Fruit fly (Drosophila melanogaster): Measurements from ENCODE around the gene RabX4.

- no peak for TF ChIP-seq insv (optimal IDR thresholded peaks at IDR 0.05)
- no peak for TF ChIP-seq h (optimal IDR thresholded peaks at IDR 0.05)
- no peak for TF ChIP-seq ttk (optimal IDR thresholded peaks at IDR 0.05)
- no peak for TF ChIP-seq Sin3A (optimal IDR thresholded peaks at IDR 0.05)
- TF ChIP-seq psq (optimal IDR thresholded peaks at IDR 0.05), result no peak
- TF ChIP-seq Myc (optimal IDR thresholded peaks at IDR 0.05), result no peak
Measured at dm6 chr3R:24870389-24871048, 42.3 kb upstream of the RabX4 start, which contains the start of gene CycB3.

Data from Kc167 (cell line).